Fruit fly (Drosophila melanogaster) S2 (cell line): ENCODE data around the gene Ada.

ENCODE experiments used
- CG8478 ChIP-seq: fragments of >200 bp; optimal IDR thresholded peaks from 2 replicates; lab custom pipeline; 2018
- CTCF ChIP-seq, 2 experiments: fragments of >200 bp; optimal IDR thresholded peaks; 2 replicates each; lab custom pipeline; 2018

DNA sequence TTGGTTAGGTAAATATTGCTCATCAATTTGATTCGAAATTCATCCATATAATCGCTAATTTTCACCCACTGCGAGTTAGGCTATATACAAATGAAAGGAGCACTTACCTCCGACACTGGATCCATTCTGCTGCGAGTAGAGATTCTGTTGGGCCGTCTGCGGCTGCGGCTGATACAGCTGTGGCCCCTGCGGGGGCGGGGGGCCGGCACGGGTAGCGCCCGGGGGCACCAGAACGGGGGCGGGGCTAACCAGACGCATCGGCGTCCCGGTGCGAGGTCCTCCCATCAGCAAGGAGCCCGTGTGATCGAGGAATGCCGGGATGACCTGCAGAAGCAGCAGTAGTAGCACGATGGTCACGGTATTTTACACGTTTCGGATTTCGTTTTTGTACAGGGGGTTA is 14.7 kb downstream of the Ada start:
- no peak for TF ChIP-seq CG8478 (lab: Kevin White, UChicago)
- TF ChIP-seq CTCF (optimal IDR thresholded peaks at IDR 0.05; lab: Kevin White, UChicago): no peak
